Worm (Caenorhabditis elegans) whole organism, L4/young adult: ENCODE data around the gene K01D12.15.

Experiments
- W03F9.2 ChIP-seq: fragments of 150-350 bp; optimal IDR thresholded peaks from 2 replicates; lab custom pipeline; 2014; ENCODE audit warnings: missing biosample characterization, missing genetic modification characterization
- him-1 ChIP-seq: sonication (generic microtip); optimal IDR thresholded peaks from 2 replicates; lab custom pipeline; 2016; ENCODE audit warnings: missing genotype, missing genetic modification reagents, missing genetic modification characterization, missing compliant biosample characterization

ce11 chrV:12345808-12346207 is 40.4 kb upstream of the K01D12.15 start, which contains the start of gene snb-2:
- TF ChIP-seq him-1 (tag; lab: Kevin White, UChicago), result no peak
- no peak for TF ChIP-seq W03F9.2 (tag; lab: Kevin White, UChicago)
